Worm (Caenorhabditis elegans): Measurements from ENCODE around the gene tsen-34.

DNA sequence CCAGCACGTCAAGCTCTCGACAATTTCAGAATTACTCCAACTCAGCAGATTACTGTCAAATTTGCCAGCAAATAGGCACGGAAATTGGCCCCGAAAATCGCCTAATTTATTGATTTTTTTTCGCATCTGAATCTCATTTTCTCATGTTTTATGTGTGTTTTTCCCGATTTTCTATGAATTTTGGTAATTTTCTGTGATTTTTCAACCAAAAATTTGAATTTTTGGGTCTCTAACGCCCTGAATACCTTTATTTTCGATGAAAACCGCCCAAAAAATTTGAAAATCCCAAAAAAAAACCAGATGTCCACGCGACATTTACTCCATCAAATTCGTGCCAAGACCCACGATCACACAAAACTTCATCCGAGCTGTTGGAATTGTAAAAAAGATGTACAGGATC is 2.2 kb upstream of the tsen-34 start, which contains the start of gene dnj-15:
- TF ChIP-seq pha-4 (tag; optimal IDR thresholded peaks at IDR 0.05): no peak
- no peak for TF ChIP-seq egl-27 (tag; optimal IDR thresholded peaks at IDR 0.05)
- TF ChIP-seq lin-15B (tag; optimal IDR thresholded peaks at IDR 0.05): no peak
- no peak for TF ChIP-seq fos-1 (tag; optimal IDR thresholded peaks at IDR 0.05)
- no peak for TF ChIP-seq nhr-28 (tag; optimal IDR thresholded peaks at IDR 0.05)
- no peak for TF ChIP-seq nhr-11 (tag; optimal IDR thresholded peaks at IDR 0.05)
- TF ChIP-seq sea-2 (GFP tag; optimal IDR thresholded peaks at IDR 0.05): no peak
- no peak for TF ChIP-seq zag-1 (tag; optimal IDR thresholded peaks at IDR 0.05)
- no peak for TF ChIP-seq nhr-23 (tag; optimal IDR thresholded peaks at IDR 0.05)
- no peak for TF ChIP-seq ztf-11 (tag; optimal IDR thresholded peaks at IDR 0.05)
- TF ChIP-seq nhr-67 (tag; optimal IDR thresholded peaks at IDR 0.05): no peak
- TF ChIP-seq pqm-1 (tag; optimal IDR thresholded peaks at IDR 0.05): no peak
